Worm (Caenorhabditis elegans) whole organism, midembryonic: ENCODE data around the gene srh-270.

ENCODE experiments used
- T22C8.4 ChIP-seq: fragments of 200-800 bp; sonication (Bioruptor generic); IDR thresholded peaks from 2 replicates; pipeline ENCODE4 v1.3.6; 2022; ENCODE audit warnings: missing genetic modification characterization, missing compliant biosample characterization
- cog-1 ChIP-seq: sonication (generic microtip); optimal IDR thresholded peaks from 2 replicates; lab custom pipeline; 2016; ENCODE audit warnings: missing genetic modification characterization, missing compliant biosample characterization
- flt-1 ChIP-seq: fragments of 200-800 bp; sonication (Bioruptor generic); IDR thresholded peaks from 2 replicates; pipeline ENCODE4 v1.3.6; 2022; ENCODE audit warnings: missing genetic modification characterization, missing compliant biosample characterization
- klf-2 ChIP-seq: fragments of 200-800 bp; sonication (Bioruptor generic); conservative IDR thresholded peaks from 2 replicates; pipeline ENCODE4 v1.3.6; 2022; ENCODE audit warnings: missing genetic modification reagents, missing genetic modification characterization, missing compliant biosample characterization
- med-1 ChIP-seq: sonication (generic microtip); optimal IDR thresholded peaks from 2 replicates; lab custom pipeline; 2017; ENCODE audit warnings: missing genetic modification characterization, mild to moderate bottlenecking, missing compliant biosample characterization, antibody characterized with exemption, missing genetic modification reagents; ENCODE audit not compliant: insufficient read depth
- ref-1 ChIP-seq: fragments of 200-800 bp; sonication (Bioruptor generic); conservative IDR thresholded peaks from 2 replicates; pipeline ENCODE4 v1.3.6; 2022; ENCODE audit warnings: missing genetic modification reagents, missing genetic modification characterization, missing compliant biosample characterization
- tab-1 ChIP-seq: fragments of 200-800 bp; sonication (Bioruptor generic); IDR thresholded peaks from 2 replicates; pipeline ENCODE4 v1.3.6; 2022; ENCODE audit warnings: missing genetic modification characterization, missing compliant biosample characterization
- ztf-23 ChIP-seq: fragments of 200-800 bp; sonication (Bioruptor generic); IDR thresholded peaks from 2 replicates; pipeline ENCODE4 v1.3.6; 2022; ENCODE audit warnings: missing genetic modification reagents, missing genetic modification characterization, missing compliant biosample characterization
- ztf-29 ChIP-seq: fragments of 200-800 bp; sonication (Bioruptor generic); IDR thresholded peaks from 2 replicates; pipeline ENCODE4 v1.3.6; 2022; ENCODE audit warnings: missing genetic modification reagents, missing genetic modification characterization, missing compliant biosample characterization

- TF ChIP-seq ztf-23 (GFP tag; lab: Robert Waterston, UW) (no peak), ztf-29 (no peak), med-1 (GFP tag; lab: Kevin White, UChicago) (no peak), flt-1 (GFP tag; lab: Robert Waterston, UW) (no peak), ref-1 (GFP tag; lab: Robert Waterston, UW) (no peak), cog-1 (tag; lab: Kevin White, UChicago) (no peak), tab-1 (GFP tag; lab: Robert Waterston, UW) (no peak), klf-2 (GFP tag; lab: Robert Waterston, UW) (no peak), T22C8.4 (GFP tag; lab: Robert Waterston, UW) (no peak)
These were observed 11.5 kb upstream of the srh-270 start for ce11 chrV:2872947-2873346.
